Fruit fly (Drosophila melanogaster): Measurements from ENCODE around the gene Paris.

DNA sequence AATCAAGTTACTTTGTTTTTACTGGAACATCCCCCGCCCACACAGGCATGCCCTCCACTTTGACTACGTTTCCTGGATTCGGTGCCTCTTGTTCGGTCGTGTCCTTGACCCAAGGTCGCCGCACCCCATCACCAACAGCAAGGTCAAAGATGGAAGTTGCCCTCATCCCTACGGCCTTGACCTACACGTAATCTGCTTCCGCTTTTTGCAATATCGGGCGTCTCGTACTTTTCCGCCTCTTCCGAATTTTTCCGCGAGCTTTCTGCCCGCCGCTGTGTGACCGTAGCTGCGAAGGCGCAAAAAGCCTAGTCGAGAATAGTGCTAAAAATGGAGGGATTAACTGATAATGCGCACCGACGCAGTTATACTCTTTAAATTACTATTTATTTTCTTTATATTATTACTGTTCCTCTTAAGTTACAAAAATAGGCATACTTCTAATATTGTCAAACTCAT lies 6.8 kb upstream of the Paris start, which contains the start of gene Gs1l:
- TF ChIP-seq CG7101 (tag; optimal IDR thresholded peaks at IDR 0.05) (peak; percentile 35), kay (GFP tag; ENCODE audit: borderline replicate concordance) (no peak), Clk (GFP tag; optimal IDR thresholded peaks at IDR 0.05) (no peak), CG7045 (GFP tag; optimal IDR thresholded peaks at IDR 0.05) (no peak), tj (GFP tag; optimal IDR thresholded peaks at IDR 0.05) (peak; percentile 3), cnc (optimal IDR thresholded peaks at IDR 0.05) (no peak), CG1620 (GFP tag; optimal IDR thresholded peaks at IDR 0.05) (no peak), ovo (GFP tag; optimal IDR thresholded peaks at IDR 0.05) (no peak), Mnt (GFP tag; optimal IDR thresholded peaks at IDR 0.05) (peak; percentile 36), CG11617 (GFP tag; optimal IDR thresholded peaks at IDR 0.05) (peak; percentile 14)
